Worm (Caenorhabditis elegans) whole organism, L1 larva: ENCODE results near the gene Y70C5A.2.

ENCODE experiments used
- C04F5.9 ChIP-seq: sonication (generic microtip); optimal IDR thresholded peaks from 2 replicates; lab custom pipeline; 2016; ENCODE audit warnings: missing genetic modification characterization, missing compliant biosample characterization
- C16A3.4 ChIP-seq: fragments of 150-350 bp; optimal IDR thresholded peaks from 2 replicates; lab custom pipeline; 2014; ENCODE audit warnings: missing biosample characterization, missing genetic modification characterization
- C34B4.2 ChIP-seq: sonication (generic microtip); optimal IDR thresholded peaks from 2 replicates; lab custom pipeline; 2017; ENCODE audit warnings: mild to moderate bottlenecking, missing genetic modification characterization, missing compliant biosample characterization
- F16B12.6 ChIP-seq: fragments of 150-350 bp; optimal IDR thresholded peaks from 2 replicates; lab custom pipeline; 2014; ENCODE audit warnings: missing biosample characterization, missing genetic modification characterization
- aly-2 ChIP-seq: fragments of 150-350 bp; optimal IDR thresholded peaks from 2 replicates; lab custom pipeline; 2014; ENCODE audit warnings: missing biosample characterization, missing genetic modification characterization
- ama-1 ChIP-seq: fragments of 150-350 bp; optimal IDR thresholded peaks from 2 replicates; lab custom pipeline; 2014
- ceh-82 ChIP-seq, 3 experiments: fragments of 150-350 bp in 1 of 3; sonication (generic microtip) in 2 of 3; optimal IDR thresholded peaks; 2 replicates each; lab custom pipeline; 2014 to 2017; ENCODE audit warnings: missing biosample characterization in 3 of 3, missing genetic modification characterization in 3 of 3
- ceh-88 ChIP-seq: fragments of 200-800 bp; sonication (Bioruptor generic); IDR thresholded peaks from 2 replicates; pipeline ENCODE4 v1.3.6; 2022; ENCODE audit warnings: missing genetic modification characterization, missing compliant biosample characterization
- ceh-90 ChIP-seq: sonication (generic microtip); optimal IDR thresholded peaks from 2 replicates; lab custom pipeline; 2016; ENCODE audit warnings: missing genetic modification characterization, missing compliant biosample characterization
- ces-1 ChIP-seq: fragments of 150-350 bp; optimal IDR thresholded peaks from 2 replicates; lab custom pipeline; 2014; ENCODE audit warnings: missing biosample characterization, missing genetic modification reagents, missing genetic modification characterization
- dsc-1 ChIP-seq: sonication (generic microtip); optimal IDR thresholded peaks from 2 replicates; lab custom pipeline; 2016; ENCODE audit warnings: mild to moderate bottlenecking, missing genetic modification characterization, missing compliant biosample characterization
- efl-1 ChIP-seq, 4 experiments: fragments of 150-350 bp; optimal IDR thresholded peaks in 3 of 4; peaks in 1 of 4; 1 replicate in 1 of 4; 2 replicates in 3 of 4; lab custom pipeline; 2014; ENCODE audit warnings: missing biosample characterization in 2 of 4, missing genetic modification characterization in 2 of 4, missing genetic modification reagents in 2 of 4
- egl-27 ChIP-seq, 2 experiments: fragments of 150-350 bp in 1 of 2; sonication (generic microtip); optimal IDR thresholded peaks; 3 replicates each; lab custom pipeline; 2017 to 2018; ENCODE audit warnings: missing biosample characterization in 2 of 2, missing genetic modification characterization in 2 of 2, missing genetic modification reagents in 2 of 2
- elt-2 ChIP-seq: sonication (generic microtip); optimal IDR thresholded peaks from 2 replicates; lab custom pipeline; 2016; ENCODE audit warnings: missing genetic modification characterization, mild to moderate bottlenecking, inconsistent platforms, missing compliant biosample characterization, missing genetic modification reagents
- elt-3 ChIP-seq, 6 experiments: fragments of 150-350 bp in 1 of 6; sonication (generic microtip); optimal IDR thresholded peaks; 2 replicates each; lab custom pipeline; 2017 to 2018; ENCODE audit warnings: missing biosample characterization in 6 of 6, missing genetic modification characterization in 6 of 6, inconsistent platforms in 1 of 6
- ets-5 ChIP-seq: fragments of 200-800 bp; sonication (Bioruptor generic); IDR thresholded peaks from 2 replicates; pipeline ENCODE4 v1.3.6; 2022; ENCODE audit warnings: missing genetic modification characterization, missing compliant biosample characterization
- fkh-4 ChIP-seq: sonication (generic microtip); optimal IDR thresholded peaks from 2 replicates; lab custom pipeline; 2016; ENCODE audit warnings: missing compliant biosample characterization, missing genetic modification characterization, borderline replicate concordance
- fkh-8 ChIP-seq: sonication (generic microtip); optimal IDR thresholded peaks from 2 replicates; lab custom pipeline; 2016; ENCODE audit warnings: mild to moderate bottlenecking, missing genetic modification characterization, missing compliant biosample characterization
- irx-1 ChIP-seq: sonication (generic microtip); optimal IDR thresholded peaks from 2 replicates; lab custom pipeline; 2016; ENCODE audit warnings: missing genetic modification characterization, missing compliant biosample characterization
- isw-1 ChIP-seq: fragments of 200-800 bp; sonication (Bioruptor generic); IDR thresholded peaks from 2 replicates; pipeline ENCODE4 v1.3.6; 2022; ENCODE audit warnings: missing genetic modification characterization, missing compliant biosample characterization
- lin-13 ChIP-seq: fragments of 150-350 bp; optimal IDR thresholded peaks from 2 replicates; lab custom pipeline; 2014; ENCODE audit warnings: missing biosample characterization, missing genetic modification reagents, missing genetic modification characterization
- lin-14 ChIP-seq: fragments of 200-800 bp; sonication (Bioruptor generic); optimal IDR thresholded peaks from 2 replicates; lab custom pipeline; 2018; ENCODE audit warnings: mild to moderate bottlenecking, missing genetic modification characterization, moderate library complexity, missing compliant biosample characterization
- lin-15B ChIP-seq: fragments of 150-350 bp; sonication (generic microtip); optimal IDR thresholded peaks from 3 replicates; lab custom pipeline; 2014; ENCODE audit warnings: missing biosample characterization, missing genetic modification characterization
- lin-35 ChIP-seq, 2 experiments: fragments of 150-350 bp; optimal IDR thresholded peaks; 2 replicates each; lab custom pipeline; 2014; ENCODE audit warnings: missing biosample characterization in 2 of 2, missing genetic modification characterization in 2 of 2, missing genetic modification reagents in 2 of 2
- lin-39 ChIP-seq: fragments of 150-350 bp; optimal IDR thresholded peaks from 2 replicates; lab custom pipeline; 2014; ENCODE audit warnings: missing biosample characterization, missing genetic modification reagents, missing genetic modification characterization
- lsy-2 ChIP-seq, 2 experiments: fragments of 150-350 bp; optimal IDR thresholded peaks; 2 replicates each; lab custom pipeline; 2014; ENCODE audit warnings: missing biosample characterization in 2 of 2, missing genetic modification characterization in 2 of 2
- mab-9 ChIP-seq: fragments of 200-800 bp; sonication (Bioruptor generic); IDR thresholded peaks from 2 replicates; pipeline ENCODE4 v1.3.6; 2022; ENCODE audit warnings: missing genetic modification reagents, missing genetic modification characterization, missing compliant biosample characterization
- nhr-11 ChIP-seq: fragments of 150-350 bp; optimal IDR thresholded peaks from 2 replicates; lab custom pipeline; 2014; ENCODE audit warnings: missing biosample characterization, missing genetic modification characterization
- nhr-12 ChIP-seq: sonication (generic microtip); optimal IDR thresholded peaks from 2 replicates; lab custom pipeline; 2017; ENCODE audit warnings: missing biosample characterization, missing genetic modification characterization
- nhr-20 ChIP-seq: sonication (generic microtip); optimal IDR thresholded peaks from 2 replicates; lab custom pipeline; 2016; ENCODE audit warnings: mild to moderate bottlenecking, missing genetic modification characterization, missing compliant biosample characterization
- nhr-28 ChIP-seq: fragments of 150-350 bp; optimal IDR thresholded peaks from 2 replicates; lab custom pipeline; 2014; ENCODE audit warnings: missing biosample characterization, missing genetic modification characterization
- nhr-47 ChIP-seq: sonication (generic microtip); optimal IDR thresholded peaks from 2 replicates; lab custom pipeline; 2016; ENCODE audit warnings: mild to moderate bottlenecking, missing genetic modification characterization, moderate library complexity, missing compliant biosample characterization
- nhr-71 ChIP-seq: sonication (generic microtip); optimal IDR thresholded peaks from 2 replicates; lab custom pipeline; 2016; ENCODE audit warnings: mild to moderate bottlenecking, missing genetic modification characterization, moderate library complexity, missing compliant biosample characterization
- nhr-77 ChIP-seq: fragments of 150-350 bp; optimal IDR thresholded peaks from 2 replicates; lab custom pipeline; 2014; ENCODE audit warnings: missing biosample characterization, missing genetic modification characterization
- nhr-85 ChIP-seq: sonication (generic microtip); peaks from one replicate; lab custom pipeline; 2016; ENCODE audit warnings: missing genetic modification characterization, inconsistent platforms, missing compliant biosample characterization
- nhr-90 ChIP-seq: sonication (generic microtip); optimal IDR thresholded peaks from 2 replicates; lab custom pipeline; 2016; ENCODE audit warnings: mild to moderate bottlenecking, missing genetic modification characterization, missing compliant biosample characterization; ENCODE audit not compliant: poor library complexity
- rnt-1 ChIP-seq: sonication (generic microtip); optimal IDR thresholded peaks from 2 replicates; lab custom pipeline; 2016; ENCODE audit warnings: mild to moderate bottlenecking, missing genetic modification characterization, moderate library complexity, missing compliant biosample characterization
- skn-1 ChIP-seq: fragments of 150-350 bp; optimal IDR thresholded peaks from 2 replicates; lab custom pipeline; 2014; ENCODE audit warnings: missing biosample characterization, missing genetic modification characterization
- snpc-4 ChIP-seq: fragments of 150-350 bp; optimal IDR thresholded peaks from 2 replicates; lab custom pipeline; 2014; ENCODE audit warnings: missing biosample characterization, missing genetic modification characterization
- snu-23 ChIP-seq: sonication (generic microtip); optimal IDR thresholded peaks from 2 replicates; lab custom pipeline; 2016; ENCODE audit warnings: missing genetic modification characterization, missing compliant biosample characterization
- sox-4 ChIP-seq: sonication (generic microtip); optimal IDR thresholded peaks from 2 replicates; lab custom pipeline; 2016; ENCODE audit warnings: missing genetic modification characterization, missing compliant biosample characterization
- sup-37 ChIP-seq: fragments of 200-800 bp; sonication (Bioruptor generic); optimal IDR thresholded peaks from 2 replicates; lab custom pipeline; 2018; ENCODE audit warnings: mild to moderate bottlenecking, missing genetic modification characterization, missing compliant biosample characterization
- swsn-7 ChIP-seq: sonication (generic microtip); optimal IDR thresholded peaks from 2 replicates; lab custom pipeline; 2016; ENCODE audit warnings: missing genetic modification characterization, missing compliant biosample characterization
- tbx-2 ChIP-seq: sonication (generic microtip); optimal IDR thresholded peaks from 2 replicates; lab custom pipeline; 2016; ENCODE audit warnings: missing genetic modification characterization, missing compliant biosample characterization
- unc-30 ChIP-seq: sonication (generic microtip); optimal IDR thresholded peaks from 2 replicates; lab custom pipeline; 2017; ENCODE audit warnings: missing biosample characterization, missing genetic modification characterization
- unc-62 ChIP-seq: fragments of 150-350 bp; optimal IDR thresholded peaks from 2 replicates; lab custom pipeline; 2014; ENCODE audit warnings: missing biosample characterization, missing genetic modification reagents, missing genetic modification characterization
- unc-98 ChIP-seq: fragments of 200-800 bp; sonication (Bioruptor generic); IDR thresholded peaks from 2 replicates; pipeline ENCODE4 v1.3.6; 2022; ENCODE audit warnings: missing genetic modification characterization, missing compliant biosample characterization
- xbp-1 ChIP-seq: sonication (generic microtip); optimal IDR thresholded peaks from 2 replicates; lab custom pipeline; 2016; ENCODE audit warnings: missing genetic modification characterization, missing compliant biosample characterization
- zag-1 ChIP-seq: fragments of 150-350 bp; optimal IDR thresholded peaks from 2 replicates; lab custom pipeline; 2014; ENCODE audit warnings: missing biosample characterization, missing genetic modification characterization
- zip-4 ChIP-seq: fragments of 200-800 bp; sonication (Bioruptor generic); optimal IDR thresholded peaks from 2 replicates; lab custom pipeline; 2018; ENCODE audit warnings: mild to moderate bottlenecking, missing genetic modification characterization, moderate library complexity, missing compliant biosample characterization
- ztf-11 ChIP-seq, 2 experiments: sonication (generic microtip); optimal IDR thresholded peaks; 2 replicates each; lab custom pipeline; 2016 to 2017; ENCODE audit warnings: missing genetic modification characterization in 2 of 2, missing biosample characterization in 1 of 2, missing compliant biosample characterization in 1 of 2
- ztf-4 ChIP-seq: fragments of 150-350 bp; optimal IDR thresholded peaks from 2 replicates; lab custom pipeline; 2014; ENCODE audit warnings: missing biosample characterization, missing genetic modification characterization

Y70C5A.2 gene

ce11 chrV:16591992-16592798 lies 30.8 kb downstream of the Y70C5A.2 start, which contains the start of gene srh-269:
Gene srh-269, minus strand, starts transcription at chrV:16592042.
- TF ChIP-seq aly-2 (tag; lab: Kevin White, UChicago) (no peak), fkh-4 (tag; lab: Kevin White, UChicago) (no peak), C34B4.2 (tag; lab: Kevin White, UChicago) (no peak), irx-1 (peak; percentile 12), nhr-11 (tag; lab: Kevin White, UChicago) (no peak), isw-1 (GFP tag; lab: Robert Waterston, UW) (no peak), elt-3 (tag; optimal IDR thresholded peaks at IDR 0.05; lab: Kevin White, UChicago) (peak in 1 of 6 experiments; percentile 6), lin-39 (tag; lab: Kevin White, UChicago) (no peak), zag-1 (tag; lab: Kevin White, UChicago) (no peak), snpc-4 (tag; lab: Kevin White, UChicago) (peak; percentile 61), dsc-1 (tag; lab: Kevin White, UChicago) (peak; percentile 69), xbp-1 (tag; lab: Kevin White, UChicago) (peak; percentile 31), ama-1 (lab: Kevin White, UChicago) (peak; percentile 87), ceh-82 (tag; optimal IDR thresholded peaks at IDR 0.05; lab: Kevin White, UChicago) (peak in 1 of 3 experiments; percentile 33), nhr-85 (peak; percentile 27), ceh-90 (tag; lab: Kevin White, UChicago) (no peak), elt-2 (peak; percentile 65), nhr-77 (peak; percentile 48), nhr-12 (tag; lab: Kevin White, UChicago) (no peak), ces-1 (GFP tag; lab: Kevin White, UChicago) (no peak), mab-9 (no peak), C16A3.4 (tag; lab: Kevin White, UChicago) (peak; percentile 56), lin-15B (tag; lab: Kevin White, UChicago) (no peak), unc-98 (GFP tag; lab: Robert Waterston, UW) (no peak), sup-37 (GFP tag; lab: Kevin White, UChicago) (peak; percentile 28), nhr-28 (no peak), ztf-4 (tag; lab: Kevin White, UChicago) (peak; percentile 75), unc-30 (tag; lab: Kevin White, UChicago) (no peak), lin-35 (GFP tag; optimal IDR thresholded peaks at IDR 0.05; lab: Kevin White, UChicago) (peak; percentile 12 to 71), ceh-88 (GFP tag; lab: Robert Waterston, UW) (no peak), ets-5 (GFP tag; lab: Robert Waterston, UW) (no peak), snu-23 (peak; percentile 77), nhr-90 (tag; lab: Kevin White, UChicago) (peak; percentile 62), efl-1 (optimal IDR thresholded peaks at IDR 0.05; lab: Kevin White, UChicago) (peak; percentile 28 to 55), efl-1 (GFP tag; optimal IDR thresholded peaks at IDR 0.05 in 1 of 2; lab: Kevin White, UChicago) (peak; percentile 8 to 92), nhr-71 (peak; percentile 74), lsy-2 (tag; optimal IDR thresholded peaks at IDR 0.05; lab: Kevin White, UChicago) (peak; percentile 24 to 55), tbx-2 (tag; lab: Kevin White, UChicago) (peak; percentile 54), rnt-1 (peak; percentile 86), unc-62 (no peak), ztf-11 (tag; optimal IDR thresholded peaks at IDR 0.05; lab: Kevin White, UChicago) (no peak), C04F5.9 (tag; lab: Kevin White, UChicago) (no peak), skn-1 (peak; percentile 11), zip-4 (GFP tag; lab: Kevin White, UChicago) (no peak), sox-4 (no peak), egl-27 (tag; optimal IDR thresholded peaks at IDR 0.05; lab: Kevin White, UChicago) (no peak), nhr-20 (tag; lab: Kevin White, UChicago) (peak; percentile 65), lin-13 (peak; percentile 28), fkh-8 (tag; lab: Kevin White, UChicago) (no peak), nhr-47 (peak; percentile 69), F16B12.6 (tag; lab: Kevin White, UChicago) (no peak), lin-14 (peak; percentile 45), swsn-7 (tag; lab: Kevin White, UChicago) (peak; percentile 50)
